Worm (Caenorhabditis elegans) whole organism, L4 larva: ENCODE results near the gene R11G1.2.

Experiments
- Y5F2A.4 ChIP-seq: fragments of 200-800 bp; sonication (Bioruptor generic); optimal IDR thresholded peaks from 2 replicates; lab custom pipeline; 2018; ENCODE audit warnings: mild to moderate bottlenecking, missing genetic modification characterization, missing compliant biosample characterization
- arid-1 ChIP-seq: fragments of 200-800 bp; sonication (Bioruptor generic); conservative IDR thresholded peaks from 2 replicates; pipeline ENCODE4 v1.3.6; 2022; ENCODE audit warnings: missing genetic modification reagents, missing genetic modification characterization, missing compliant biosample characterization
- ceh-20 ChIP-seq: fragments of 200-800 bp; sonication (Bioruptor generic); IDR thresholded peaks from 2 replicates; pipeline ENCODE4 v1.3.6; 2022; ENCODE audit warnings: missing genetic modification reagents, missing genetic modification characterization, missing compliant biosample characterization
- gei-8 ChIP-seq: fragments of 200-800 bp; sonication (Bioruptor generic); optimal IDR thresholded peaks from 2 replicates; lab custom pipeline; 2018; ENCODE audit warnings: mild to moderate bottlenecking, missing genetic modification characterization, missing compliant biosample characterization
- hmg-1.1 ChIP-seq: fragments of 200-800 bp; sonication (Bioruptor generic); IDR thresholded peaks from 2 replicates; pipeline ENCODE4 v1.3.6; 2022; ENCODE audit warnings: missing genetic modification reagents, missing genetic modification characterization, missing compliant biosample characterization
- mdl-1 ChIP-seq, 2 experiments: fragments of 150-350 bp in 1 of 2; sonication (generic microtip) in 1 of 2; optimal IDR thresholded peaks; 2 replicates each; lab custom pipeline; 2014 to 2017; ENCODE audit warnings: missing biosample characterization in 2 of 2, missing genetic modification characterization in 2 of 2
- nhr-237 ChIP-seq: sonication (generic microtip); optimal IDR thresholded peaks from 2 replicates; lab custom pipeline; 2017; ENCODE audit warnings: missing biosample characterization, missing genetic modification characterization
- unc-62 ChIP-seq, 3 experiments: fragments of 150-350 bp in 1 of 3; sonication (generic microtip); optimal IDR thresholded peaks in 2 of 3; peaks in 1 of 3; 1 replicate in 1 of 3; 2 replicates in 2 of 3; lab custom pipeline; 2014 to 2017; ENCODE audit warnings: missing biosample characterization in 3 of 3, missing genetic modification characterization in 3 of 3, missing genetic modification reagents in 3 of 3, missing genotype in 1 of 3
- ztf-11 ChIP-seq: fragments of 150-350 bp; optimal IDR thresholded peaks from 2 replicates; lab custom pipeline; 2014; ENCODE audit warnings: missing biosample characterization, missing genetic modification characterization

- TF ChIP-seq Y5F2A.4 (no peak), nhr-237 (tag; lab: Kevin White, UChicago) (no peak), mdl-1 (tag; optimal IDR thresholded peaks at IDR 0.05; lab: Kevin White, UChicago) (no peak), arid-1 (GFP tag; lab: Robert Waterston, UW) (no peak), ceh-20 (GFP tag; lab: Robert Waterston, UW) (no peak), hmg-1.1 (GFP tag; lab: Robert Waterston, UW) (no peak), gei-8 (GFP tag; lab: Kevin White, UChicago) (no peak), ztf-11 (tag; lab: Kevin White, UChicago) (no peak), unc-62 (GFP tag; optimal IDR thresholded peaks at IDR 0.05 in 1 of 2; lab: Kevin White, UChicago) (no peak), unc-62 (tag; optimal IDR thresholded peaks at IDR 0.05; lab: Kevin White, UChicago) (no peak)
These were observed 42.7 kb downstream of the R11G1.2 start, which contains the start of gene C02F12.8 for ce11 chrX:3693138-3693537.
